Worm (Caenorhabditis elegans): ENCODE measurements around the gene str-56.

DNA sequence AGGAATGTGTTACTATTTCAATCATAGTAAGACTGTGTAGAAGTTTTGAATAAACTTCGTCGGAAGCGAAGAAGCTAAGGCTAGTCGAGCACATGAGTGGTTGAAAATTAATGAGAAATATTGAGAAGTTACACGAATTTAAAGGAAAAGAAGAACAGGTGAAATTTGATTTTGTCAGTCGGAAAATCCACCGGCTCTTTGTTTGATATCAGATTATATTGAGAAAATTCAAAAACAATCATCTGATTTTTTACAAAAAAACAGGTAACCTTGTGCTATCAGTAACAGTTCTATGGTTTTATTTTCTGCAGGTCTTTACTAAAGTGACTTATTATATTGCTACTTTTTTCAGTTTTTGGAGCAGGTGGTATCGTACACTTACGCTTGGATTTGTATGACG is 14.1 kb upstream of the str-56 start, which contains the start of gene srh-148:
- TF ChIP-seq lin-14 (GFP tag; optimal IDR thresholded peaks at IDR 0.05) (no peak), mdl-1 (tag; optimal IDR thresholded peaks at IDR 0.05) (no peak), elt-2 (tag; optimal IDR thresholded peaks at IDR 0.05) (no peak)

Data from whole organism, L1 larva.